Worm (Caenorhabditis elegans): ENCODE data around the gene hsp-43.

DNA sequence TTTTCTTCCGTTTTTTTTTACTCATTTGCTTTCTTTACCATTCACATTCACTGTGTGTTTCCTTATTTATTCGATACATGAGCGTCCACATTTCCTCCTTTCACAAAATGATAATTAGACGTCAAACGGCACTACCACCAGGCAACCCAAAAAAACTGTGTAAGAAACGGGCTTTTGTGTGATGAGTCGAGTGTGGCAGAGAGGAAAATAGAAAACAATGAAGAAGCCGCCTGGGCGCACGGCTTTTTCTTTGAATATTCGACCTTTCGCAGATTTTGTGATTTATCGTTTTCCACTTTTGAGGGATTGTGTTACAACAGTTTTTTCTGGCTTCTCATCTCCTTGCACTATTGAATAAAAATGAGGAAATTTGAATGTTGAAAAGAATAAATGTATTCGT lies 43.0 kb upstream of the hsp-43 start:
- TF ChIP-seq pqm-1 (tag; optimal IDR thresholded peaks at IDR 0.05), result no peak
- TF ChIP-seq snpc-4 (tag; optimal IDR thresholded peaks at IDR 0.05), result no peak
- TF ChIP-seq pha-4 (tag; optimal IDR thresholded peaks at IDR 0.05), result no peak
- no peak for TF ChIP-seq R02D3.7 (tag; optimal IDR thresholded peaks at IDR 0.05)
- no peak for TF ChIP-seq nhr-23 (tag; optimal IDR thresholded peaks at IDR 0.05)
- no peak for TF ChIP-seq nhr-43 (tag; optimal IDR thresholded peaks at IDR 0.05; ENCODE audit: poor library complexity, severe bottlenecking)
- TF ChIP-seq ceh-16 (tag; optimal IDR thresholded peaks at IDR 0.05), result no peak
- no peak for TF ChIP-seq lin-39 (tag; optimal IDR thresholded peaks at IDR 0.05)
- no peak for TF ChIP-seq ZK546.5 (tag; optimal IDR thresholded peaks at IDR 0.05)
- no peak for TF ChIP-seq unc-39 (tag; optimal IDR thresholded peaks at IDR 0.05)
- TF ChIP-seq nhr-12 (tag; optimal IDR thresholded peaks at IDR 0.05), result no peak
